Worm (Caenorhabditis elegans) whole organism, young adult: ENCODE measurements around the gene dtmk-1.

Source experiments
- B0336.3 ChIP-seq: fragments of 200-800 bp; sonication (Bioruptor generic); IDR thresholded peaks from 2 replicates; pipeline ENCODE4 v1.3.6; 2022; ENCODE audit warnings: missing genetic modification characterization, missing compliant biosample characterization
- C06A6.2 ChIP-seq: fragments of 200-800 bp; sonication (Bioruptor generic); conservative IDR thresholded peaks from 2 replicates; pipeline ENCODE4 v1.3.6; 2022; ENCODE audit warnings: missing genetic modification characterization, missing compliant biosample characterization
- C17E4.6 ChIP-seq: fragments of 200-800 bp; sonication (Bioruptor generic); IDR thresholded peaks from 2 replicates; pipeline ENCODE4 v1.3.6; 2022; ENCODE audit warnings: missing genetic modification reagents, missing genetic modification characterization, missing compliant biosample characterization
- D2030.7 ChIP-seq: fragments of 200-800 bp; sonication (Bioruptor generic); IDR thresholded peaks from 2 replicates; pipeline ENCODE4 v1.3.6; 2022; ENCODE audit warnings: missing genetic modification reagents, missing genetic modification characterization, missing compliant biosample characterization
- F22D6.2 ChIP-seq: sonication (generic microtip); optimal IDR thresholded peaks from 2 replicates; lab custom pipeline; 2016; ENCODE audit warnings: mild to moderate bottlenecking, missing genetic modification characterization, missing compliant biosample characterization
- F23B12.7 ChIP-seq: sonication (generic microtip); optimal IDR thresholded peaks from 2 replicates; lab custom pipeline; 2017; ENCODE audit warnings: missing genetic modification characterization, mild to moderate bottlenecking, missing compliant biosample characterization, antibody characterized with exemption, moderate library complexity; ENCODE audit not compliant: insufficient read depth
- F33H1.4 ChIP-seq: fragments of 200-800 bp; sonication (Bioruptor generic); IDR thresholded peaks from 2 replicates; pipeline ENCODE4 v1.3.6; 2022; ENCODE audit warnings: missing genetic modification reagents, missing genetic modification characterization, missing compliant biosample characterization
- F55B11.4 ChIP-seq: sonication (generic microtip); optimal IDR thresholded peaks from 2 replicates; lab custom pipeline; 2016; ENCODE audit warnings: missing compliant biosample characterization, missing genetic modification characterization, borderline replicate concordance; ENCODE audit not compliant: insufficient read depth
- Y53G8AR.9 ChIP-seq: fragments of 200-800 bp; sonication (Bioruptor generic); conservative IDR thresholded peaks from 2 replicates; pipeline ENCODE4 v1.3.6; 2022; ENCODE audit warnings: missing genetic modification reagents, missing genetic modification characterization, missing compliant biosample characterization
- Y95B8A.8 ChIP-seq: fragments of 200-800 bp; sonication (Bioruptor generic); IDR thresholded peaks from 2 replicates; pipeline ENCODE4 v1.3.6; 2022; ENCODE audit warnings: missing genetic modification reagents, missing genetic modification characterization, missing compliant biosample characterization
- akir-1 ChIP-seq: fragments of 200-800 bp; sonication (Bioruptor generic); optimal IDR thresholded peaks from 2 replicates; lab custom pipeline; 2018; ENCODE audit warnings: mild to moderate bottlenecking, missing genetic modification characterization, moderate library complexity, missing compliant biosample characterization
- ama-1 ChIP-seq, 3 experiments: fragments of 150-350 bp in 1 of 3; sonication (generic microtip) in 2 of 3; optimal IDR thresholded peaks; 2 replicates each; lab custom pipeline; 2014 to 2018; ENCODE audit warnings: missing biosample characterization in 2 of 3, missing genetic modification characterization in 2 of 3, missing genetic modification reagents in 2 of 3
- aptf-2 ChIP-seq: fragments of 200-800 bp; sonication (Bioruptor generic); conservative IDR thresholded peaks from 2 replicates; pipeline ENCODE4 v1.3.6; 2022; ENCODE audit warnings: missing genetic modification reagents, missing genetic modification characterization, missing compliant biosample characterization
- athp-1 ChIP-seq: sonication (generic microtip); optimal IDR thresholded peaks from 2 replicates; lab custom pipeline; 2017; ENCODE audit warnings: mild to moderate bottlenecking, missing genetic modification characterization, missing compliant biosample characterization
- attf-3 ChIP-seq: fragments of 200-800 bp; sonication (Bioruptor generic); conservative IDR thresholded peaks from 2 replicates; pipeline ENCODE4 v1.3.6; 2022; ENCODE audit warnings: missing genetic modification reagents, missing genetic modification characterization, missing compliant biosample characterization
- attf-5 ChIP-seq: fragments of 200-800 bp; sonication (Bioruptor generic); optimal IDR thresholded peaks from 2 replicates; lab custom pipeline; 2018; ENCODE audit warnings: mild to moderate bottlenecking, missing genetic modification characterization, missing compliant biosample characterization
- ccch-3 ChIP-seq: fragments of 200-800 bp; sonication (Bioruptor generic); optimal IDR thresholded peaks from 2 replicates; lab custom pipeline; 2018; ENCODE audit warnings: mild to moderate bottlenecking, missing genetic modification characterization, missing compliant biosample characterization
- cebp-1 ChIP-seq, 2 experiments: fragments of 200-800 bp in 1 of 2; sonication (Bioruptor generic) in 1 of 2; sonication (generic microtip) in 1 of 2; IDR thresholded peaks in 1 of 2; optimal IDR thresholded peaks in 1 of 2; 2 replicates each; pipeline versions ENCODE4 v1.3.6 to Lab custom; 2017 to 2022; ENCODE audit warnings: missing compliant biosample characterization in 2 of 2, missing genetic modification characterization in 2 of 2, mild to moderate bottlenecking in 1 of 2, missing genetic modification reagents in 1 of 2, moderate library complexity in 1 of 2
- die-1 ChIP-seq: sonication (generic microtip); optimal IDR thresholded peaks from 2 replicates; lab custom pipeline; 2016; ENCODE audit warnings: missing genotype, mild to moderate bottlenecking, missing genetic modification characterization, missing compliant biosample characterization
- dpff-1 ChIP-seq: sonication (generic microtip); optimal IDR thresholded peaks from 2 replicates; lab custom pipeline; 2017; ENCODE audit warnings: mild to moderate bottlenecking, missing genetic modification characterization, missing compliant biosample characterization
- dpl-1 ChIP-seq: fragments of 150-350 bp; optimal IDR thresholded peaks from 2 replicates; lab custom pipeline; 2014; ENCODE audit warnings: missing biosample characterization, missing genetic modification reagents, missing genetic modification characterization
- ekl-4 ChIP-seq: fragments of 200-800 bp; sonication (Bioruptor generic); IDR thresholded peaks from 2 replicates; pipeline ENCODE4 v1.3.6; 2022; ENCODE audit warnings: missing genetic modification reagents, missing genetic modification characterization, missing compliant biosample characterization
- hmg-1.2 ChIP-seq: fragments of 200-800 bp; sonication (Bioruptor generic); IDR thresholded peaks from 2 replicates; pipeline ENCODE4 v1.3.6; 2022; ENCODE audit warnings: missing genetic modification reagents, missing genetic modification characterization, missing compliant biosample characterization
- hmg-20 ChIP-seq: fragments of 200-800 bp; sonication (Bioruptor generic); IDR thresholded peaks from 2 replicates; pipeline ENCODE4 v1.3.6; 2022; ENCODE audit warnings: missing genetic modification reagents, missing genetic modification characterization, missing compliant biosample characterization
- let-607 ChIP-seq, 2 experiments: fragments of 200-800 bp in 1 of 2; sonication (Bioruptor generic) in 1 of 2; sonication (generic microtip) in 1 of 2; optimal IDR thresholded peaks; 2 replicates each; lab custom pipeline; 2016 to 2018; ENCODE audit warnings: mild to moderate bottlenecking in 2 of 2, missing compliant biosample characterization in 2 of 2, missing genetic modification characterization in 2 of 2, moderate library complexity in 2 of 2, missing genotype in 1 of 2
- lin-26 ChIP-seq: fragments of 200-800 bp; sonication (Bioruptor generic); IDR thresholded peaks from 2 replicates; pipeline ENCODE4 v1.3.6; 2022; ENCODE audit warnings: missing genetic modification reagents, missing genetic modification characterization, missing compliant biosample characterization
- lin-35 ChIP-seq, 3 experiments: fragments of 150-350 bp in 2 of 3; sonication (generic microtip) in 1 of 3; optimal IDR thresholded peaks; 2 replicates each; lab custom pipeline; 2014 to 2018; ENCODE audit warnings: missing biosample characterization in 3 of 3, missing genetic modification characterization in 3 of 3, missing genetic modification reagents in 3 of 3
- lin-40 ChIP-seq: sonication (generic microtip); optimal IDR thresholded peaks from 2 replicates; lab custom pipeline; 2016; ENCODE audit warnings: missing genetic modification characterization, mild to moderate bottlenecking, missing compliant biosample characterization, missing genotype, missing genetic modification reagents
- lsl-1 ChIP-seq: fragments of 200-800 bp; sonication (Bioruptor generic); optimal IDR thresholded peaks from 2 replicates; lab custom pipeline; 2018; ENCODE audit warnings: mild to moderate bottlenecking, missing genetic modification characterization, moderate library complexity, missing compliant biosample characterization
- madf-6 ChIP-seq: fragments of 200-800 bp; sonication (Bioruptor generic); IDR thresholded peaks from 2 replicates; pipeline ENCODE4 v1.3.6; 2022; ENCODE audit warnings: missing genetic modification reagents, missing genetic modification characterization, missing compliant biosample characterization
- mcd-1 ChIP-seq: fragments of 200-800 bp; sonication (Bioruptor generic); IDR thresholded peaks from 2 replicates; pipeline ENCODE4 v1.3.6; 2022; ENCODE audit warnings: missing genetic modification reagents, missing genetic modification characterization, missing compliant biosample characterization
- nfya-1 ChIP-seq: sonication (generic microtip); optimal IDR thresholded peaks from 2 replicates; lab custom pipeline; 2017; ENCODE audit warnings: antibody characterized with exemption, missing compliant biosample characterization, missing genetic modification characterization, borderline replicate concordance; ENCODE audit not compliant: insufficient read depth
- nfyb-1 ChIP-seq: fragments of 200-800 bp; sonication (Bioruptor generic); IDR thresholded peaks from 2 replicates; pipeline ENCODE4 v1.3.6; 2022; ENCODE audit warnings: missing genetic modification reagents, missing genetic modification characterization, missing compliant biosample characterization
- nhr-80 ChIP-seq: sonication (generic microtip); optimal IDR thresholded peaks from 2 replicates; lab custom pipeline; 2016; ENCODE audit warnings: missing genetic modification characterization, missing compliant biosample characterization
- nhr-90 ChIP-seq: sonication (generic microtip); optimal IDR thresholded peaks from 2 replicates; lab custom pipeline; 2016; ENCODE audit warnings: missing genotype, mild to moderate bottlenecking, missing genetic modification characterization, missing compliant biosample characterization
- pha-4 ChIP-seq: fragments of 150-350 bp; sonication (generic microtip); optimal IDR thresholded peaks from 2 replicates; lab custom pipeline; 2014; ENCODE audit warnings: missing biosample characterization, missing genetic modification reagents, missing genetic modification characterization
- snpc-1.3 ChIP-seq: sonication (generic microtip); optimal IDR thresholded peaks from 2 replicates; lab custom pipeline; 2017; ENCODE audit warnings: missing genetic modification characterization, mild to moderate bottlenecking, missing compliant biosample characterization, antibody characterized with exemption, moderate library complexity, missing genotype, missing genetic modification reagents; ENCODE audit not compliant: insufficient read depth
- snpc-3.4 ChIP-seq: sonication (generic microtip); optimal IDR thresholded peaks from 2 replicates; lab custom pipeline; 2017; ENCODE audit warnings: missing genetic modification characterization, mild to moderate bottlenecking, missing compliant biosample characterization, antibody characterized with exemption, moderate library complexity, missing genotype, missing genetic modification reagents
- snpc-4 ChIP-seq, 5 experiments: fragments of 150-350 bp in 1 of 5; sonication (generic microtip) in 4 of 5; optimal IDR thresholded peaks; 2 replicates each; lab custom pipeline; 2014 to 2018; ENCODE audit warnings: missing genetic modification characterization in 5 of 5, missing biosample characterization in 3 of 5, antibody characterized with exemption in 2 of 5, mild to moderate bottlenecking in 2 of 5, missing compliant biosample characterization in 2 of 5, missing genotype in 2 of 5, moderate library complexity in 2 of 5, missing genetic modification reagents in 1 of 5
- tbp1 ChIP-seq: fragments of 200-800 bp; sonication (Bioruptor generic); optimal IDR thresholded peaks from 2 replicates; lab custom pipeline; 2018; ENCODE audit warnings: mild to moderate bottlenecking, missing genetic modification characterization, missing compliant biosample characterization
- zim-3 ChIP-seq: sonication (generic microtip); optimal IDR thresholded peaks from 2 replicates; lab custom pipeline; 2017; ENCODE audit warnings: mild to moderate bottlenecking, missing genetic modification characterization, moderate library complexity, missing compliant biosample characterization
- ztf-18 ChIP-seq: sonication (generic microtip); optimal IDR thresholded peaks from 2 replicates; lab custom pipeline; 2016; ENCODE audit warnings: missing genotype, mild to moderate bottlenecking, missing genetic modification characterization, missing compliant biosample characterization
- ztf-26 ChIP-seq: sonication (generic microtip); optimal IDR thresholded peaks from 2 replicates; lab custom pipeline; 2017; ENCODE audit warnings: missing genetic modification characterization, missing compliant biosample characterization

The dtmk-1 gene

ce11 chrII:9938877-9939276 lies 28.0 kb downstream of the dtmk-1 start, which contains the start of the genes C05C10.7 and C05C10.5 (continued):
- TF ChIP-seq attf-3 (GFP tag; lab: Robert Waterston, UW), result 0 out of 2 replicates have a peak, but pooled peaks have one; percentile 16
- TF ChIP-seq dpff-1 (tag; lab: Kevin White, UChicago), result no peak
- no peak for TF ChIP-seq aptf-2 (GFP tag; lab: Robert Waterston, UW)
- peak; percentile 88 for TF ChIP-seq snpc-3.4 (tag; lab: Kevin White, UChicago)
- TF ChIP-seq F23B12.7, result no peak
- TF ChIP-seq snpc-1.3 (tag; lab: Kevin White, UChicago), result peak; percentile 44
- no peak for TF ChIP-seq F55B11.4 (tag; lab: Kevin White, UChicago)
- TF ChIP-seq tbp1 (GFP tag; lab: Kevin White, UChicago), result peak; percentile 42
- peak; percentile 78 for TF ChIP-seq lsl-1 (GFP tag; lab: Kevin White, UChicago)
- TF ChIP-seq ztf-26, result no peak
- TF ChIP-seq B0336.3 (GFP tag; lab: Robert Waterston, UW), result peak; percentile 74; the same call in 1 of the 2 replicates
- TF ChIP-seq F22D6.2 (tag; lab: Kevin White, UChicago), result no peak
- peak; percentile 82 for TF ChIP-seq F33H1.4 (GFP tag; lab: Robert Waterston, UW)
- TF ChIP-seq ekl-4 (GFP tag; lab: Robert Waterston, UW), result peak; percentile 78
- TF ChIP-seq dpl-1 (GFP tag; lab: Kevin White, UChicago), result peak; percentile 84
- TF ChIP-seq Y95B8A.8 (GFP tag; lab: Robert Waterston, UW), result peak; percentile 76; the same call in 1 of the 2 replicates
- TF ChIP-seq D2030.7 (GFP tag; lab: Robert Waterston, UW), result peak; percentile 90

- peak; percentile 38 for TF ChIP-seq tbp1 (GFP tag; lab: Kevin White, UChicago)
- TF ChIP-seq nhr-90 (tag; lab: Kevin White, UChicago), result peak; percentile 28
- no peak for TF ChIP-seq hmg-20 (GFP tag; lab: Robert Waterston, UW)
- peak; percentile 73 for TF ChIP-seq lin-40 (tag; lab: Kevin White, UChicago)
- peak; percentile 14; the same call in 1 of the 2 replicates for TF ChIP-seq lin-26 (GFP tag; lab: Robert Waterston, UW)
- peak; percentile 67 for TF ChIP-seq attf-5
- TF ChIP-seq lin-35 (GFP tag; optimal IDR thresholded peaks at IDR 0.05; lab: Kevin White, UChicago), result peak in 1 of 3 experiments; percentile 25
- peak; percentile 65; the same call in 1 of the 2 replicates for TF ChIP-seq C06A6.2 (GFP tag; lab: Robert Waterston, UW)
- TF ChIP-seq madf-6 (GFP tag; lab: Robert Waterston, UW), result 0 out of 2 replicates have a peak, but pooled peaks have one; percentile 7
- no peak for TF ChIP-seq akir-1 (GFP tag; lab: Kevin White, UChicago)
- TF ChIP-seq F22D6.2 (tag; lab: Kevin White, UChicago), result peak; percentile 65
- peak; percentile 69 for TF ChIP-seq ztf-26
- peak; percentile 6 for TF ChIP-seq ztf-18 (tag; lab: Kevin White, UChicago)
- TF ChIP-seq snpc-4 (GFP tag; optimal IDR thresholded peaks at IDR 0.05; lab: Kevin White, UChicago), result no peak
- peak in 2 of 4 experiments; percentile 19 to 38 for TF ChIP-seq snpc-4 (tag; optimal IDR thresholded peaks at IDR 0.05; lab: Kevin White, UChicago)
- no peak for TF ChIP-seq ccch-3 (GFP tag; lab: Kevin White, UChicago)
- no peak for TF ChIP-seq cebp-1 (GFP tag; IDR thresholded peaks at IDR 0.05; lab: Robert Waterston, UW)
- peak; percentile 55 for TF ChIP-seq cebp-1 (tag; optimal IDR thresholded peaks at IDR 0.05; lab: Kevin White, UChicago)
- TF ChIP-seq nfya-1 (tag; lab: Kevin White, UChicago), result no peak
- peak; percentile 40 for TF ChIP-seq pha-4
- TF ChIP-seq ama-1 (optimal IDR thresholded peaks at IDR 0.05; lab: Kevin White, UChicago), result peak; percentile 90
- TF ChIP-seq ama-1 (GFP tag; optimal IDR thresholded peaks at IDR 0.05; lab: Kevin White, UChicago), result no peak
- peak; percentile 32 for TF ChIP-seq die-1 (tag; lab: Kevin White, UChicago)
- no peak for TF ChIP-seq athp-1 (tag; lab: Kevin White, UChicago)
- peak; percentile 50; the same call in 1 of the 2 replicates for TF ChIP-seq hmg-1.2 (GFP tag; lab: Robert Waterston, UW)
- peak; percentile 47; the same call in 1 of the 2 replicates for TF ChIP-seq mcd-1
- 0 out of 2 replicates have a peak, but pooled peaks have one; percentile 9 for TF ChIP-seq C17E4.6
- no peak for TF ChIP-seq zim-3 (tag; lab: Kevin White, UChicago)
- TF ChIP-seq let-607 (tag; optimal IDR thresholded peaks at IDR 0.05; lab: Kevin White, UChicago), result peak; percentile 13 to 26
- 0 out of 2 replicates have a peak, but pooled peaks have one; percentile 26 for TF ChIP-seq Y53G8AR.9 (GFP tag; lab: Robert Waterston, UW)
- 0 out of 2 replicates have a peak, but pooled peaks have one; percentile 12 for TF ChIP-seq nfyb-1
- peak; percentile 81 for TF ChIP-seq nhr-80 (tag; lab: Kevin White, UChicago)
These were observed 29.3 kb downstream of the dtmk-1 start for ce11 chrII:9937611-9938010.
